Worm (Caenorhabditis elegans) whole organism, early embryonic: Measurements from ENCODE around the gene ZK930.6.

ENCODE experiments used
- ama-1 ChIP-seq: fragments of 150-350 bp; optimal IDR thresholded peaks from 2 replicates; lab custom pipeline; 2014
- flt-1 ChIP-seq: fragments of 200-800 bp; sonication (Bioruptor generic); IDR thresholded peaks from 2 replicates; pipeline ENCODE4 v1.3.6; 2022; ENCODE audit warnings: missing genetic modification characterization, missing compliant biosample characterization
- hmbx-1 ChIP-seq: sonication (generic microtip); optimal IDR thresholded peaks from 2 replicates; lab custom pipeline; 2016; ENCODE audit warnings: mild to moderate bottlenecking, missing genetic modification characterization, missing compliant biosample characterization
- hnd-1 ChIP-seq: sonication (generic microtip); optimal IDR thresholded peaks from 2 replicates; lab custom pipeline; 2016; ENCODE audit warnings: missing genetic modification characterization, missing compliant biosample characterization
- sea-1 ChIP-seq: fragments of 200-800 bp; sonication (Bioruptor generic); conservative IDR thresholded peaks from 2 replicates; pipeline ENCODE4 v1.3.6; 2022; ENCODE audit warnings: missing genetic modification characterization, missing compliant biosample characterization
- tbx-37 ChIP-seq: fragments of 200-800 bp; sonication (Bioruptor generic); conservative IDR thresholded peaks from 2 replicates; pipeline ENCODE4 v1.3.6; 2022; ENCODE audit warnings: missing genetic modification reagents, missing genetic modification characterization, missing compliant biosample characterization

ce11 chrII:11836554-11837218, 47.1 kb upstream of the ZK930.6 start:
- no peak for TF ChIP-seq sea-1
- TF ChIP-seq hnd-1 (tag; lab: Kevin White, UChicago), result no peak
- no peak for TF ChIP-seq hmbx-1 (tag; lab: Kevin White, UChicago)
- TF ChIP-seq flt-1 (GFP tag; lab: Robert Waterston, UW), result no peak
- no peak for TF ChIP-seq tbx-37 (GFP tag; lab: Robert Waterston, UW)
- TF ChIP-seq ama-1 (lab: Kevin White, UChicago), result no peak
